Worm (Caenorhabditis elegans): ENCODE data around the gene T09A12.1.
A peak's percentile ranks its signal among the peaks of the same experiment; 100 is the strongest.

Gene T09A12.1

DNA sequence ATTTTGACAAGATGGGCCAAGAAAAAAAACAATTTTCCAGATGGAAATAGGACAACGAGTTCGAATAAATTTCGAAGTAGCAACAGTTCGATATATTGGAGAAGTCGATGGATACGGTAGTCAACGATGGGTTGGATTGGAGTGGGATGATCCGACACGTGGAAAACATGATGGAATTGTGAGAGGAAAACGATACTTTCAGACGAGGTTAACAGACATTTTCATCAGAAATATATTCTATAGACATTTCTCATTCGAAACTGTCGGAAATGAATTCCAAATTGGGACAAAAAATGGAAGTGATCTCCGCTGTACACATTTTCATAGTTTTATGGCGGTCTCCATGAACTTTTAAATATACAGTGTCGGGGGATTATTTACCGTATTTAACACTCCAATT lies 50.4 kb downstream of the T09A12.1 start, which contains the start of gene tbce-1:
TSS of gene tbce-1 (plus strand) at position 41 of the 400 bp plus-strand sequence.
- no peak for TF ChIP-seq snpc-1.2 (GFP tag; IDR thresholded peaks at IDR 0.05)
- TF ChIP-seq zfp-3 (GFP tag; conservative IDR thresholded peaks at IDR 0.05): 0 out of 2 replicates have a peak, but pooled peaks have one; percentile 62
- TF ChIP-seq ama-1 (optimal IDR thresholded peaks at IDR 0.05): no peak
- TF ChIP-seq zfp-2 (tag; optimal IDR thresholded peaks at IDR 0.05): no peak
- TF ChIP-seq nhr-41 (GFP tag; IDR thresholded peaks at IDR 0.05): no peak
- no peak for TF ChIP-seq zip-11 (GFP tag; IDR thresholded peaks at IDR 0.05)
